Worm (Caenorhabditis elegans): ENCODE results near the gene F37A8.2.

F37A8.2 gene

ce11 chrIII:3902588-3903325 is 28.6 kb downstream of the F37A8.2 start (continued):
- TF ChIP-seq lin-1 (GFP tag; IDR thresholded peaks at IDR 0.05) (no peak), tag-97 (GFP tag; IDR thresholded peaks at IDR 0.05) (no peak), zfp-2 (tag; optimal IDR thresholded peaks at IDR 0.05) (no peak), ceh-62 (tag; optimal IDR thresholded peaks at IDR 0.05) (no peak), dmd-8 (GFP tag; IDR thresholded peaks at IDR 0.05) (no peak), F26F4.8 (GFP tag; conservative IDR thresholded peaks at IDR 0.05) (no peak), nhr-28 (tag; optimal IDR thresholded peaks at IDR 0.05) (no peak), egl-27 (tag; optimal IDR thresholded peaks at IDR 0.05) (no peak), lin-15B (tag; optimal IDR thresholded peaks at IDR 0.05) (no peak), Y48G9A.11 (GFP tag; IDR thresholded peaks at IDR 0.05) (no peak), unc-130 (GFP tag; optimal IDR thresholded peaks at IDR 0.05) (no peak), T26A8.4 (GFP tag; IDR thresholded peaks at IDR 0.05) (0 out of 2 replicates have a peak, but pooled peaks have one; percentile 53), mep-1 (tag; optimal IDR thresholded peaks at IDR 0.05) (peak; percentile 57), nhr-48 (tag; optimal IDR thresholded peaks at IDR 0.05) (no peak), dmd-9 (GFP tag; IDR thresholded peaks at IDR 0.05) (no peak), ces-1 (GFP tag; optimal IDR thresholded peaks at IDR 0.05) (no peak), daf-8 (GFP tag; IDR thresholded peaks at IDR 0.05) (no peak), lin-13 (GFP tag; optimal IDR thresholded peaks at IDR 0.05) (no peak), F49E8.2 (tag; optimal IDR thresholded peaks at IDR 0.05; ENCODE audit: borderline replicate concordance) (no peak), hlh-11 (tag; optimal IDR thresholded peaks at IDR 0.05) (peak; percentile 13), sdz-12 (GFP tag; optimal IDR thresholded peaks at IDR 0.05) (no peak), fkh-10 (GFP tag; optimal IDR thresholded peaks at IDR 0.05) (no peak), fos-1 (tag; optimal IDR thresholded peaks at IDR 0.05) (no peak), hif-1 (tag; optimal IDR thresholded peaks at IDR 0.05) (peak in 1 of 2 experiments; percentile 20), D1046.2 (GFP tag; IDR thresholded peaks at IDR 0.05) (no peak), nhr-25 (tag; optimal IDR thresholded peaks at IDR 0.05; ENCODE audit: borderline replicate concordance, insufficient read depth) (no peak), lin-38 (GFP tag; IDR thresholded peaks at IDR 0.05) (no peak; the same call in 1 of the 2 replicates), zip-11 (GFP tag; IDR thresholded peaks at IDR 0.05) (no peak), nhr-6 (tag; optimal IDR thresholded peaks at IDR 0.05) (no peak), spr-3 (GFP tag; optimal IDR thresholded peaks at IDR 0.05) (no peak), skn-1 (tag; optimal IDR thresholded peaks at IDR 0.05) (no peak), ZK337.2 (GFP tag; IDR thresholded peaks at IDR 0.05) (no peak), ZK546.5 (tag; optimal IDR thresholded peaks at IDR 0.05) (no peak), pqm-1 (tag; optimal IDR thresholded peaks at IDR 0.05) (no peak), lim-7 (GFP tag; IDR thresholded peaks at IDR 0.05) (no peak), dve-1 (tag; optimal IDR thresholded peaks at IDR 0.05; ENCODE audit: insufficient read depth) (no peak), ceh-20 (GFP tag; IDR thresholded peaks at IDR 0.05) (no peak), ztf-7 (tag; optimal IDR thresholded peaks at IDR 0.05) (no peak), nhr-11 (tag; optimal IDR thresholded peaks at IDR 0.05) (no peak), nhr-42 (GFP tag; IDR thresholded peaks at IDR 0.05) (no peak), arid-1 (GFP tag; conservative IDR thresholded peaks at IDR 0.05) (0 out of 2 replicates have a peak, but pooled peaks have one; percentile 49), ceh-82 (tag; optimal IDR thresholded peaks at IDR 0.05) (no peak), tra-1 (GFP tag; IDR thresholded peaks at IDR 0.05) (0 out of 2 replicates have a peak, but pooled peaks have one; percentile 8), Y5F2A.4 (GFP tag; optimal IDR thresholded peaks at IDR 0.05) (no peak), mes-2 (tag; optimal IDR thresholded peaks at IDR 0.05; ENCODE audit: poor library complexity, severe bottlenecking) (no peak), pha-4 (GFP tag; IDR thresholded peaks at IDR 0.05) (no peak), pha-4 (tag; optimal IDR thresholded peaks at IDR 0.05) (no peak), Y105C5A.15 (GFP tag; IDR thresholded peaks at IDR 0.05) (no peak), Y75B8A.6 (GFP tag; IDR thresholded peaks at IDR 0.05) (0 out of 2 replicates have a peak, but pooled peaks have one; percentile 28)

Data from whole organism, L4 larva.